Worm (Caenorhabditis elegans): ENCODE data around the gene cnc-11.

- no peak for TF ChIP-seq F57A8.1 (GFP tag; optimal IDR thresholded peaks at IDR 0.05)
- TF ChIP-seq ztf-6 (GFP tag; IDR thresholded peaks at IDR 0.05) = no peak
- TF ChIP-seq rec-8 (tag; optimal IDR thresholded peaks at IDR 0.05) = no peak
- no peak for TF ChIP-seq unc-130 (GFP tag; optimal IDR thresholded peaks at IDR 0.05)
- no peak for TF ChIP-seq Y53F4B.3 (GFP tag; IDR thresholded peaks at IDR 0.05)
Observed at ce11 chrV:1486031-1486430, 43.9 kb downstream of the cnc-11 start.
